Fruit fly (Drosophila melanogaster) whole organism, pupa: ENCODE data around the gene CG6154.

Source experiments
- CG10348 ChIP-seq: fragments of 200-800 bp; sonication (Bioruptor generic); IDR thresholded peaks from 2 replicates; pipeline ENCODE4 v1.3.6; 2022; ENCODE audit warnings: missing biosample characterization, missing genetic modification characterization
- CG12605 ChIP-seq: fragments of 200-800 bp; sonication (Bioruptor generic); IDR thresholded peaks from 2 replicates; pipeline ENCODE4 v1.3.6; 2022; ENCODE audit warnings: missing biosample characterization, missing genetic modification characterization
- CG13204 ChIP-seq: fragments of 200-800 bp; sonication (Bioruptor generic); optimal IDR thresholded peaks from 2 replicates; lab custom pipeline; 2018; ENCODE audit warnings: missing biosample characterization, mild to moderate bottlenecking, missing genetic modification characterization, moderate library complexity
- CG14655 ChIP-seq: fragments of 200-800 bp; sonication (Bioruptor generic); optimal IDR thresholded peaks from 3 replicates; lab custom pipeline; 2017; ENCODE audit warnings: mild to moderate bottlenecking, missing biosample characterization, missing genetic modification reagents, missing genetic modification characterization
- CG15710 ChIP-seq: fragments of 200-800 bp; sonication (Bioruptor generic); optimal IDR thresholded peaks from 2 replicates; lab custom pipeline; 2018; ENCODE audit warnings: missing biosample characterization, mild to moderate bottlenecking, missing genetic modification characterization, moderate library complexity
- CG17806 ChIP-seq: fragments of 200-800 bp; sonication (Bioruptor generic); optimal IDR thresholded peaks from 2 replicates; lab custom pipeline; 2018; ENCODE audit warnings: missing biosample characterization, mild to moderate bottlenecking, missing genetic modification characterization, moderate library complexity
- CG32121 ChIP-seq: fragments of 200-800 bp; sonication (Bioruptor generic); IDR thresholded peaks from 2 replicates; pipeline ENCODE4 v1.3.6; 2022; ENCODE audit warnings: missing biosample characterization, missing genetic modification characterization
- CG34367 ChIP-seq: fragments of 200-800 bp; sonication (Bioruptor generic); optimal IDR thresholded peaks from 2 replicates; lab custom pipeline; 2018; ENCODE audit warnings: missing biosample characterization, mild to moderate bottlenecking, missing genetic modification characterization
- CG4496 ChIP-seq: fragments of 200-800 bp; sonication (Bioruptor generic); IDR thresholded peaks from 3 replicates; pipeline ENCODE4 v1.3.6; 2022; ENCODE audit warnings: missing biosample characterization, missing genetic modification characterization
- CG8159 ChIP-seq: fragments of 200-800 bp; sonication (Bioruptor generic); optimal IDR thresholded peaks from 3 replicates; lab custom pipeline; 2018; ENCODE audit warnings: missing biosample characterization, mild to moderate bottlenecking, missing genetic modification characterization, moderate library complexity
- CG8301 ChIP-seq: fragments of 200-800 bp; sonication (Bioruptor generic); optimal IDR thresholded peaks from 2 replicates; lab custom pipeline; 2018; ENCODE audit warnings: missing biosample characterization, mild to moderate bottlenecking, missing genetic modification characterization
- CG9948 ChIP-seq: fragments of 200-800 bp; sonication (Bioruptor generic); optimal IDR thresholded peaks from 2 replicates; lab custom pipeline; 2018; ENCODE audit warnings: missing biosample characterization, mild to moderate bottlenecking, missing genetic modification characterization, moderate library complexity
- D1 ChIP-seq: fragments of 200-800 bp; sonication (Bioruptor generic); optimal IDR thresholded peaks from 2 replicates; lab custom pipeline; 2018; ENCODE audit warnings: missing biosample characterization, mild to moderate bottlenecking, missing genetic modification characterization, moderate library complexity
- EcR ChIP-seq: fragments of 200-800 bp; sonication (Bioruptor generic); optimal IDR thresholded peaks from 3 replicates; lab custom pipeline; 2019; ENCODE audit warnings: missing biosample characterization, missing genetic modification characterization, mild to moderate bottlenecking, moderate library complexity, missing genetic modification reagents
- Ets98B ChIP-seq: fragments of 200-800 bp; sonication (Bioruptor generic); IDR thresholded peaks from 2 replicates; pipeline ENCODE4 v1.3.6; 2022; ENCODE audit warnings: missing biosample characterization, missing genetic modification characterization
- Pif1A ChIP-seq: fragments of 200-800 bp; sonication (Bioruptor generic); optimal IDR thresholded peaks from 3 replicates; lab custom pipeline; 2016; ENCODE audit warnings: missing biosample characterization, missing genetic modification characterization
- Pif1B ChIP-seq: fragments of 200-800 bp; sonication (Bioruptor generic); optimal IDR thresholded peaks from 3 replicates; lab custom pipeline; 2016; ENCODE audit warnings: missing biosample characterization, missing genetic modification characterization
- Snoo ChIP-seq: fragments of 200-800 bp; sonication (Bioruptor generic); optimal IDR thresholded peaks from 3 replicates; lab custom pipeline; 2017; ENCODE audit warnings: missing biosample characterization, mild to moderate bottlenecking, missing genetic modification characterization, inconsistent platforms
- fd96Ca ChIP-seq: fragments of 200-800 bp; sonication (Bioruptor generic); IDR thresholded peaks from 3 replicates; pipeline ENCODE4 v1.3.6; 2022; ENCODE audit warnings: missing biosample characterization, missing genetic modification characterization
- gl ChIP-seq: fragments of 200-800 bp; sonication (Bioruptor generic); optimal IDR thresholded peaks from 2 replicates; lab custom pipeline; 2018; ENCODE audit warnings: missing biosample characterization, mild to moderate bottlenecking, missing genetic modification characterization
- rn ChIP-seq: fragments of 200-800 bp; sonication (Bioruptor generic); IDR thresholded peaks from 2 replicates; pipeline ENCODE4 v1.3.6; 2022; ENCODE audit warnings: missing biosample characterization, missing genetic modification characterization

The CG6154 gene

dm6 chr3R:26258384-26258819 lies 4.1 kb upstream of the CG6154 start:
- TF ChIP-seq rn (no peak), EcR (GFP tag; lab: Kevin White, UChicago) (peak; percentile 58), CG15710 (tag; lab: Kevin White, UChicago) (no peak), fd96Ca (GFP tag; lab: Robert Waterston, UW) (no peak), D1 (tag; lab: Kevin White, UChicago) (peak; percentile 19), CG8159 (tag; lab: Kevin White, UChicago) (peak; percentile 17), Ets98B (GFP tag; lab: Robert Waterston, UW) (peak; percentile 28; the same call in 1 of the 2 replicates), CG9948 (no peak)
- TF ChIP-seq, all 21 proteins: peak for 4

- no peak for TF ChIP-seq Ets98B (GFP tag; lab: Robert Waterston, UW)
- TF ChIP-seq gl (tag; lab: Kevin White, UChicago) = peak; percentile 60
- TF ChIP-seq Pif1B (GFP tag; lab: Kevin White, UChicago) = no peak
- TF ChIP-seq CG12605 (GFP tag; lab: Robert Waterston, UW) = no peak
- peak; percentile 22 for TF ChIP-seq CG34367 (tag; lab: Kevin White, UChicago)
- TF ChIP-seq CG4496 (GFP tag; lab: Robert Waterston, UW) = 0 out of 3 replicates have a peak, but pooled peaks have one; percentile 14
- TF ChIP-seq D1 (tag; lab: Kevin White, UChicago) = no peak
- TF ChIP-seq CG32121 (GFP tag; lab: Robert Waterston, UW) = 0 out of 2 replicates have a peak, but pooled peaks have one; percentile 9
- no peak for TF ChIP-seq CG13204 (GFP tag; lab: Kevin White, UChicago)
- no peak for TF ChIP-seq EcR (GFP tag; lab: Kevin White, UChicago)
- peak; percentile 13 for TF ChIP-seq CG8301 (tag; lab: Kevin White, UChicago)
- no peak for TF ChIP-seq CG17806
- TF ChIP-seq CG8159 (tag; lab: Kevin White, UChicago) = peak; percentile 19
- TF ChIP-seq CG9948 = no peak
- no peak for TF ChIP-seq CG10348 (GFP tag; lab: Robert Waterston, UW)
- peak; percentile 58 for TF ChIP-seq CG14655 (GFP tag; lab: Kevin White, UChicago)
- TF ChIP-seq Pif1A = no peak
These were observed 3.5 kb upstream of the CG6154 start for dm6 chr3R:26258955-26259354.

- no peak for TF ChIP-seq CG10348 (GFP tag; lab: Robert Waterston, UW)
- no peak for TF ChIP-seq CG17806
- TF ChIP-seq CG13204 (GFP tag; lab: Kevin White, UChicago) = no peak
- TF ChIP-seq CG8301 (tag; lab: Kevin White, UChicago) = no peak
- no peak for TF ChIP-seq CG8159 (tag; lab: Kevin White, UChicago)
- no peak for TF ChIP-seq Ets98B (GFP tag; lab: Robert Waterston, UW)
- no peak for TF ChIP-seq Pif1A
- TF ChIP-seq fd96Ca (GFP tag; lab: Robert Waterston, UW) = no peak
- no peak for TF ChIP-seq EcR (GFP tag; lab: Kevin White, UChicago)
- TF ChIP-seq rn = no peak
- no peak for TF ChIP-seq CG9948
- no peak for TF ChIP-seq CG4496 (GFP tag; lab: Robert Waterston, UW)
- no peak for TF ChIP-seq D1 (tag; lab: Kevin White, UChicago)
- no peak for TF ChIP-seq CG12605 (GFP tag; lab: Robert Waterston, UW)
These were observed 2.6 kb upstream of the CG6154 start for dm6 chr3R:26259863-26260262.

DNA sequence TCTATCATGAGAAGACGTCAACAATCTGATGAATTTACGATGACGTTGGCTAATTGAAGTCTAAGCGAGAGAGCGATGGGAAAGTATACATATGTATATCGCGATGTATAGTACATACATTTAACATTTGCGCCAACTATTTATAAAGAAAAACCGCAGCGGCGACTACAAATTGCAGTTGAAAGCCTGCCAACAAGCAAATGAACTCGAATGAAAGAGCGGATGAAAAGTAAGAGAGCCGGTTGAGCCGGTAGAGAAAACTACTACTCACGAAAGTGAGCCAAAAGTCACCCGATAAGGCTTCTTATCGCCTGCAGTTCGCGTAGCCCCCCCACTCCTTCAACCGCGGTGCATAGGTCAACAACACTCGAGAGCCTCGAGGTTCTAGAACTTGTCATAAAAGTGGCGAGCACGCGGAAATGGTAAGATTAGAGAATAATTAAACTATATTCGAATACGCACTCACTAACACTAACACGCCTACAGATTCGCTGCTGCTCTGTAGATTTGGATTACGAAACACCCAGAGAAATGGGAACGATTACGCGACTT lies 1.7 kb upstream of the CG6154 start:
- TF ChIP-seq EcR (GFP tag; lab: Kevin White, UChicago) (peak; percentile 94), gl (tag; lab: Kevin White, UChicago) (no peak), CG14655 (GFP tag; lab: Kevin White, UChicago) (peak; percentile 4)
- TF ChIP-seq, all 21 proteins: peak for 2

- peak; percentile 88 for TF ChIP-seq EcR (GFP tag; lab: Kevin White, UChicago)
- TF ChIP-seq CG34367 (tag; lab: Kevin White, UChicago) = no peak
- no peak for TF ChIP-seq CG14655 (GFP tag; lab: Kevin White, UChicago)
- no peak for TF ChIP-seq CG15710 (tag; lab: Kevin White, UChicago)
- TF ChIP-seq CG8159 (tag; lab: Kevin White, UChicago) = no peak
- no peak for TF ChIP-seq CG17806
- peak; percentile 13 for TF ChIP-seq Pif1A
- no peak for TF ChIP-seq Snoo (tag; lab: Kevin White, UChicago)
- TF ChIP-seq CG4496 (GFP tag; lab: Robert Waterston, UW) = peak; percentile 54; the same call in 2 of the 3 replicates
- TF ChIP-seq CG32121 (GFP tag; lab: Robert Waterston, UW) = no peak; the same call in 1 of the 2 replicates
- peak; percentile 6; the same call in 1 of the 2 replicates for TF ChIP-seq Ets98B (GFP tag; lab: Robert Waterston, UW)
- no peak for TF ChIP-seq D1 (tag; lab: Kevin White, UChicago)
- TF ChIP-seq gl (tag; lab: Kevin White, UChicago) = no peak
- no peak for TF ChIP-seq fd96Ca (GFP tag; lab: Robert Waterston, UW)
- no peak for TF ChIP-seq CG9948
- TF ChIP-seq CG13204 (GFP tag; lab: Kevin White, UChicago) = peak; percentile 70
- peak; percentile 11; the same call in 1 of the 2 replicates for TF ChIP-seq CG12605 (GFP tag; lab: Robert Waterston, UW)
- TF ChIP-seq CG10348 (GFP tag; lab: Robert Waterston, UW) = no peak
- TF ChIP-seq rn = no peak
- TF ChIP-seq Pif1B (GFP tag; lab: Kevin White, UChicago) = peak; percentile 43
- TF ChIP-seq CG8301 (tag; lab: Kevin White, UChicago) = no peak
These were observed 1.1 kb upstream of the CG6154 start, which contains the start of gene Ald1 for dm6 chr3R:26261244-26261788. Gene Ald1, minus strand, starts transcription at chr3R:26261591.
